Fruit fly (Drosophila melanogaster) whole organism, embryonic: Measurements from ENCODE around the gene chif.

Experiments used
- Asciz ChIP-seq: fragments of 200-800 bp; sonication (Bioruptor generic); optimal IDR thresholded peaks from 2 replicates; lab custom pipeline; 2017; ENCODE audit warnings: missing biosample characterization, mild to moderate bottlenecking, missing genetic modification characterization, missing genetic modification reagents
- CG12769 ChIP-seq: fragments of 200-800 bp; sonication (Bioruptor generic); optimal IDR thresholded peaks from 2 replicates; lab custom pipeline; 2019; ENCODE audit warnings: missing biosample characterization, mild to moderate bottlenecking, missing genetic modification characterization, moderate library complexity
- CG13424 ChIP-seq: fragments of 200-800 bp; sonication (Bioruptor generic); optimal IDR thresholded peaks from 2 replicates; lab custom pipeline; 2019; ENCODE audit warnings: missing biosample characterization, mild to moderate bottlenecking, missing genetic modification characterization, moderate library complexity
- CG13775 ChIP-seq: fragments of 200-800 bp; sonication (Bioruptor generic); optimal IDR thresholded peaks from 3 replicates; lab custom pipeline; 2017; ENCODE audit warnings: missing biosample characterization, mild to moderate bottlenecking, missing genetic modification characterization
- CG14710 ChIP-seq: fragments of 200-800 bp; sonication (Bioruptor generic); optimal IDR thresholded peaks from 3 replicates; lab custom pipeline; 2019; ENCODE audit warnings: missing biosample characterization, mild to moderate bottlenecking, missing genetic modification characterization, moderate library complexity
- CG15073 ChIP-seq: fragments of 200-800 bp; sonication (Bioruptor generic); optimal IDR thresholded peaks from 2 replicates; lab custom pipeline; 2016; ENCODE audit warnings: missing biosample characterization, missing genetic modification characterization
- CG15269 ChIP-seq: fragments of 200-800 bp; sonication (Bioruptor generic); optimal IDR thresholded peaks from 2 replicates; lab custom pipeline; 2018; ENCODE audit warnings: missing biosample characterization, mild to moderate bottlenecking, missing genetic modification characterization, moderate library complexity
- CG15601 ChIP-seq: fragments of 200-800 bp; sonication (Bioruptor generic); optimal IDR thresholded peaks from 3 replicates; lab custom pipeline; 2019; ENCODE audit warnings: missing biosample characterization, mild to moderate bottlenecking, missing genetic modification characterization, moderate library complexity
- CG17802 ChIP-seq: fragments of 200-800 bp; sonication (Bioruptor generic); optimal IDR thresholded peaks from 2 replicates; lab custom pipeline; 2018; ENCODE audit warnings: missing biosample characterization, mild to moderate bottlenecking, missing genetic modification characterization, moderate library complexity
- CG18619 ChIP-seq: fragments of 200-800 bp; sonication (Bioruptor generic); optimal IDR thresholded peaks from 3 replicates; lab custom pipeline; 2017; ENCODE audit warnings: missing biosample characterization, mild to moderate bottlenecking, missing genetic modification characterization
- CG18764 ChIP-seq: fragments of 200-800 bp; sonication (Bioruptor generic); optimal IDR thresholded peaks from 3 replicates; lab custom pipeline; 2016; ENCODE audit warnings: missing biosample characterization, missing genetic modification characterization
- CG2712 ChIP-seq: fragments of 200-800 bp; optimal IDR thresholded peaks from 3 replicates; lab custom pipeline; 2019; ENCODE audit warnings: missing biosample characterization, mild to moderate bottlenecking, missing genetic modification characterization, moderate library complexity
- CG3281 ChIP-seq: fragments of 200-800 bp; sonication (Bioruptor generic); optimal IDR thresholded peaks from 3 replicates; lab custom pipeline; 2017; ENCODE audit warnings: missing biosample characterization, mild to moderate bottlenecking, missing genetic modification characterization
- CG34224 ChIP-seq: fragments of 200-800 bp; sonication (Bioruptor generic); IDR thresholded peaks from 3 replicates; pipeline ENCODE4 v1.3.6; 2022; ENCODE audit warnings: missing biosample characterization, missing genetic modification characterization; ENCODE audit not compliant: partially characterized antibody
- CG3847 ChIP-seq: fragments of 200-800 bp; sonication (Bioruptor generic); IDR thresholded peaks from 2 replicates; pipeline ENCODE4 v1.3.6; 2022; ENCODE audit warnings: missing biosample characterization, missing genetic modification characterization
- CG6683 ChIP-seq: fragments of 200-800 bp; sonication (Bioruptor generic); optimal IDR thresholded peaks from 2 replicates; lab custom pipeline; 2017; ENCODE audit warnings: missing biosample characterization, mild to moderate bottlenecking, missing genetic modification characterization, missing genetic modification reagents
- CG6689 ChIP-seq: fragments of 200-800 bp; sonication (Bioruptor generic); IDR thresholded peaks from 2 replicates; pipeline ENCODE4 v1.3.6; 2022; ENCODE audit warnings: missing biosample characterization, missing genetic modification characterization
- CG6765 ChIP-seq: fragments of 200-800 bp; sonication (Bioruptor generic); optimal IDR thresholded peaks from 3 replicates; lab custom pipeline; 2017; ENCODE audit warnings: missing biosample characterization, mild to moderate bottlenecking, missing genetic modification characterization
- CG6791 ChIP-seq: fragments of 200-800 bp; sonication (Bioruptor generic); IDR thresholded peaks from 3 replicates; pipeline ENCODE4 v1.3.6; 2022; ENCODE audit warnings: missing biosample characterization, missing genetic modification characterization; ENCODE audit not compliant: partially characterized antibody
- CG7271 ChIP-seq: fragments of 200-800 bp; sonication (Bioruptor generic); optimal IDR thresholded peaks from 2 replicates; lab custom pipeline; 2018; ENCODE audit warnings: missing biosample characterization, mild to moderate bottlenecking, missing genetic modification characterization, moderate library complexity
- CG8944 ChIP-seq: fragments of 200-800 bp; sonication (Bioruptor generic); optimal IDR thresholded peaks from 3 replicates; lab custom pipeline; 2016; ENCODE audit warnings: missing biosample characterization, missing genetic modification characterization
- CG9876 ChIP-seq: fragments of 200-800 bp; sonication (Bioruptor generic); optimal IDR thresholded peaks from 2 replicates; lab custom pipeline; 2016; ENCODE audit warnings: missing biosample characterization, missing genetic modification characterization
- CTCF ChIP-seq: fragments of 200-800 bp; sonication (Bioruptor generic); optimal IDR thresholded peaks from 2 replicates; lab custom pipeline; 2017; ENCODE audit warnings: missing biosample characterization, mild to moderate bottlenecking, missing genetic modification characterization, moderate library complexity
- D19B ChIP-seq: fragments of 200-800 bp; sonication (Bioruptor generic); optimal IDR thresholded peaks from 2 replicates; lab custom pipeline; 2017; ENCODE audit warnings: missing biosample characterization, mild to moderate bottlenecking, missing genetic modification characterization
- Dp ChIP-seq: fragments of 200-800 bp; sonication (Bioruptor generic); optimal IDR thresholded peaks from 2 replicates; lab custom pipeline; 2018; ENCODE audit warnings: missing biosample characterization, mild to moderate bottlenecking, missing genetic modification characterization, moderate library complexity
- Gug ChIP-seq: fragments of 200-800 bp; sonication (Bioruptor generic); IDR thresholded peaks from 4 replicates; pipeline ENCODE4 v1.3.6; 2022; ENCODE audit warnings: missing biosample characterization, missing genetic modification characterization
- Hmx ChIP-seq: fragments of 200-800 bp; sonication (Bioruptor generic); optimal IDR thresholded peaks from 2 replicates; lab custom pipeline; 2016; ENCODE audit warnings: missing biosample characterization, missing genetic modification characterization
- NfI ChIP-seq: fragments of 200-800 bp; sonication (Bioruptor generic); optimal IDR thresholded peaks from 3 replicates; lab custom pipeline; 2018; ENCODE audit warnings: missing biosample characterization, mild to moderate bottlenecking, missing genetic modification characterization, moderate library complexity
- Oli ChIP-seq: fragments of 200-800 bp; sonication (Bioruptor generic); optimal IDR thresholded peaks from 2 replicates; lab custom pipeline; 2018; ENCODE audit warnings: missing biosample characterization, mild to moderate bottlenecking, missing genetic modification characterization, moderate library complexity
- Ptx1 ChIP-seq: fragments of 200-800 bp; sonication (Bioruptor generic); IDR thresholded peaks from 2 replicates; pipeline ENCODE4 v1.3.6; 2022; ENCODE audit warnings: missing biosample characterization, missing genetic modification characterization
- Sox102F ChIP-seq: fragments of 200-800 bp; sonication (Bioruptor generic); optimal IDR thresholded peaks from 2 replicates; lab custom pipeline; 2018; ENCODE audit warnings: missing biosample characterization, mild to moderate bottlenecking, missing genetic modification characterization, moderate library complexity
- Spps ChIP-seq: fragments of 200-800 bp; sonication (Bioruptor generic); optimal IDR thresholded peaks from 2 replicates; lab custom pipeline; 2018; ENCODE audit warnings: missing biosample characterization, mild to moderate bottlenecking, missing genetic modification characterization
- ara ChIP-seq: fragments of 200-800 bp; sonication (Bioruptor generic); IDR thresholded peaks from 2 replicates; pipeline ENCODE4 v1.3.6; 2022; ENCODE audit warnings: missing biosample characterization, missing genetic modification characterization
- cato ChIP-seq: fragments of 200-800 bp; sonication (Bioruptor generic); optimal IDR thresholded peaks from 2 replicates; lab custom pipeline; 2016; ENCODE audit warnings: missing biosample characterization, missing genetic modification characterization, borderline replicate concordance
- dysf ChIP-seq: fragments of 200-800 bp; sonication (Bioruptor generic); IDR thresholded peaks from 3 replicates; pipeline ENCODE4 v1.3.6; 2022; ENCODE audit warnings: missing biosample characterization, missing genetic modification characterization
- hb ChIP-seq: fragments of 200-800 bp; sonication (Bioruptor generic); IDR thresholded peaks from 3 replicates; pipeline ENCODE4 v1.3.6; 2022; ENCODE audit warnings: missing biosample characterization, missing genetic modification characterization; ENCODE audit not compliant: partially characterized antibody
- hkb ChIP-seq, 2 experiments: fragments of 200-800 bp in 1 of 2; fragments of >200 bp in 1 of 2; sonication (Bioruptor generic) in 1 of 2; IDR thresholded peaks in 1 of 2; optimal IDR thresholded peaks in 1 of 2; 2 replicates each; pipeline versions ENCODE4 v1.3.6 to Lab custom; 2017 to 2022; ENCODE audit warnings: missing biosample characterization in 1 of 2, missing genetic modification characterization in 1 of 2
- hth ChIP-seq: fragments of >200 bp; optimal IDR thresholded peaks from 2 replicates; lab custom pipeline; 2017; ENCODE audit warnings: inconsistent platforms
- jigr1 ChIP-seq: fragments of 200-800 bp; sonication (Bioruptor generic); IDR thresholded peaks from 3 replicates; pipeline ENCODE4 v1.3.6; 2022; ENCODE audit warnings: missing biosample characterization, missing genetic modification characterization
- maf-S ChIP-seq: fragments of 200-800 bp; sonication (Bioruptor generic); optimal IDR thresholded peaks from 2 replicates; lab custom pipeline; 2016; ENCODE audit warnings: missing biosample characterization, missing genetic modification characterization
- pan ChIP-seq, 4 experiments: fragments of >200 bp in 3 of 4; fragments of 200-800 bp in 1 of 4; sonication (Bioruptor generic) in 1 of 4; optimal IDR thresholded peaks in 3 of 4; IDR thresholded peaks in 1 of 4; 2 replicates each; pipeline versions ENCODE4 v1.3.6 to Lab custom; 2017 to 2022; ENCODE audit warnings: missing biosample characterization in 2 of 4, missing genetic modification characterization in 2 of 4, mixed read lengths in 1 of 4
- phol ChIP-seq: fragments of 200-800 bp; sonication (Bioruptor generic); optimal IDR thresholded peaks from 3 replicates; lab custom pipeline; 2018; ENCODE audit warnings: missing biosample characterization, mild to moderate bottlenecking, missing genetic modification characterization, moderate library complexity
- pita ChIP-seq: fragments of 200-800 bp; sonication (Bioruptor generic); optimal IDR thresholded peaks from 2 replicates; lab custom pipeline; 2017; ENCODE audit warnings: missing biosample characterization, mild to moderate bottlenecking, missing genetic modification characterization
- prd ChIP-seq, 3 experiments: fragments of >200 bp in 2 of 3; fragments of 200-800 bp in 1 of 3; sonication (Bioruptor generic) in 1 of 3; optimal IDR thresholded peaks in 2 of 3; IDR thresholded peaks in 1 of 3; 2 replicates in 2 of 3; 3 replicates in 1 of 3; pipeline versions ENCODE4 v1.3.6 to Lab custom; 2017 to 2022; ENCODE audit warnings: missing biosample characterization in 1 of 3, missing genetic modification characterization in 1 of 3
- ranshi ChIP-seq: fragments of 200-800 bp; sonication (Bioruptor generic); IDR thresholded peaks from 2 replicates; pipeline ENCODE4 v1.3.6; 2022; ENCODE audit warnings: missing biosample characterization, missing genetic modification characterization
- tgo ChIP-seq: fragments of 200-800 bp; sonication (Bioruptor generic); IDR thresholded peaks from 3 replicates; pipeline ENCODE4 v1.3.6; 2022; ENCODE audit warnings: missing biosample characterization, missing genetic modification characterization
- trem ChIP-seq: fragments of 200-800 bp; optimal IDR thresholded peaks from 3 replicates; lab custom pipeline; 2019; ENCODE audit warnings: missing biosample characterization, mild to moderate bottlenecking, missing genetic modification characterization, moderate library complexity
- unpg ChIP-seq: fragments of 200-800 bp; sonication (Bioruptor generic); optimal IDR thresholded peaks from 3 replicates; lab custom pipeline; 2018; ENCODE audit warnings: missing biosample characterization, mild to moderate bottlenecking, missing genetic modification characterization, moderate library complexity
- zen2 ChIP-seq: fragments of 200-800 bp; sonication (Bioruptor generic); IDR thresholded peaks from 3 replicates; pipeline ENCODE4 v1.3.6; 2022; ENCODE audit warnings: missing biosample characterization, missing genetic modification characterization; ENCODE audit not compliant: partially characterized antibody

chif gene

DNA sequence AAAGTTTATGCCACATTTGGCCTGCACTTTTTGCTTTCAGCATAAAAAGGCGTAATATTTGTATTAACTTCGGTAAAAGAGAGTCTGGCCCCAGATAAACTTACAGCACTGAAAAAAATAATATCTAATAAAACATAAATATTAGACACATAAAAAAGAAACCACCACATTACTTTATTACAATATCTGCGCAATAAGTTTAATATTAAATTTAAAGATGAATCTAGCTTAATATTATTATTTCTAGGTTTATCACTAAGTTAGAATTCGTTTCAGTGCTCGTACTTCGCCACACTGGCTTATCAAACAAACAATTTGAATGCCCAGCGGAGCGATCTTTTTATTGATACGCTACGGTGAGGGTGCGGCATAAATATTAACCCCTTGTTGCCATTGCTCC, 5.4 kb upstream of the chif start:
- no peak for TF ChIP-seq CG6791
- no peak for TF ChIP-seq CG6765 (GFP tag; lab: Kevin White, UChicago)
- TF ChIP-seq CG14710 (tag; lab: Kevin White, UChicago), result peak; percentile 32
- TF ChIP-seq CG17802 (tag; lab: Kevin White, UChicago), result no peak
- TF ChIP-seq CG8944 (GFP tag; lab: Kevin White, UChicago), result no peak
- no peak for TF ChIP-seq maf-S (GFP tag; lab: Kevin White, UChicago)
- TF ChIP-seq ranshi (GFP tag; lab: Robert Waterston, UW), result no peak
- no peak for TF ChIP-seq CTCF
- no peak for TF ChIP-seq zen2 (GFP tag; lab: Robert Waterston, UW)
- TF ChIP-seq Gug (GFP tag; lab: Robert Waterston, UW), result no peak
- no peak for TF ChIP-seq CG15073
- peak; percentile 29 for TF ChIP-seq trem (tag; lab: Kevin White, UChicago)
- TF ChIP-seq hth, result no peak
- TF ChIP-seq CG15601, result peak; percentile 27
- TF ChIP-seq D19B (GFP tag; lab: Kevin White, UChicago), result no peak
- peak; percentile 43; the same call in 1 of the 2 replicates for TF ChIP-seq ara (GFP tag; lab: Robert Waterston, UW)
- TF ChIP-seq CG18764 (GFP tag; lab: Kevin White, UChicago), result no peak
- no peak for TF ChIP-seq NfI
- TF ChIP-seq CG13775 (GFP tag; lab: Kevin White, UChicago), result no peak
- peak; percentile 38 for TF ChIP-seq phol (tag; lab: Kevin White, UChicago)
- no peak for TF ChIP-seq jigr1 (GFP tag; lab: Robert Waterston, UW)
- no peak for TF ChIP-seq pita (GFP tag; lab: Kevin White, UChicago)
- TF ChIP-seq CG2712 (tag; lab: Kevin White, UChicago), result peak; percentile 70
- TF ChIP-seq CG3281 (GFP tag; lab: Kevin White, UChicago), result no peak
- TF ChIP-seq cato, result no peak
- TF ChIP-seq tgo (GFP tag; lab: Robert Waterston, UW), result peak; percentile 41; the same call in 1 of the 3 replicates
- TF ChIP-seq CG13424 (tag; lab: Kevin White, UChicago), result peak; percentile 35
- no peak for TF ChIP-seq Dp
- no peak for TF ChIP-seq CG12769 (tag; lab: Kevin White, UChicago)
- no peak for TF ChIP-seq CG7271 (tag; lab: Kevin White, UChicago)
- 0 out of 2 replicates have a peak, but pooled peaks have one; percentile 38 for TF ChIP-seq CG6689 (GFP tag; lab: Robert Waterston, UW)
- peak; percentile 17 for TF ChIP-seq Oli (tag; lab: Kevin White, UChicago)
- peak; percentile 64 for TF ChIP-seq Sox102F (GFP tag; lab: Kevin White, UChicago)
- 0 out of 2 replicates have a peak, but pooled peaks have one; percentile 46 for TF ChIP-seq Ptx1 (GFP tag; lab: Robert Waterston, UW)
- no peak for TF ChIP-seq hb (GFP tag; lab: Robert Waterston, UW)
- no peak for TF ChIP-seq prd (optimal IDR thresholded peaks at IDR 0.05; lab: Kevin White, UChicago)
- TF ChIP-seq prd (GFP tag; IDR thresholded peaks at IDR 0.05; lab: Robert Waterston, UW), result peak; percentile 41; the same call in 1 of the 3 replicates
- no peak for TF ChIP-seq pan (optimal IDR thresholded peaks at IDR 0.05; lab: Kevin White, UChicago)
- peak in 1 of 2 experiments; percentile 31 for TF ChIP-seq pan (GFP tag; optimal IDR thresholded peaks at IDR 0.05 in 1 of 2, IDR thresholded peaks at IDR 0.05 in 1 of 2)
- TF ChIP-seq Spps, result no peak
- TF ChIP-seq CG3847 (GFP tag; lab: Robert Waterston, UW), result no peak
- no peak for TF ChIP-seq Hmx (GFP tag; lab: Kevin White, UChicago)
- TF ChIP-seq unpg (GFP tag; lab: Kevin White, UChicago), result peak; percentile 49
- TF ChIP-seq dysf (GFP tag; lab: Robert Waterston, UW), result no peak
- TF ChIP-seq hkb (optimal IDR thresholded peaks at IDR 0.05; lab: Kevin White, UChicago), result no peak
- TF ChIP-seq hkb (GFP tag; IDR thresholded peaks at IDR 0.05; lab: Robert Waterston, UW), result no peak
- TF ChIP-seq CG15269 (tag; lab: Kevin White, UChicago), result peak; percentile 25
- no peak for TF ChIP-seq CG18619
- TF ChIP-seq Asciz (GFP tag; lab: Kevin White, UChicago), result peak; percentile 18
- TF ChIP-seq CG6683 (GFP tag; lab: Kevin White, UChicago), result no peak
- TF ChIP-seq CG34224, result no peak
- TF ChIP-seq CG9876 (GFP tag; lab: Kevin White, UChicago), result no peak
